Worm (Caenorhabditis elegans) whole organism, mixed stage, embryonic: ENCODE results near the gene srx-130.

Source experiments
- blmp-1 ChIP-seq: fragments of 150-350 bp; optimal IDR thresholded peaks from 2 replicates; lab custom pipeline; 2014; ENCODE audit warnings: missing biosample characterization, missing genetic modification characterization
- ces-1 ChIP-seq: fragments of 150-350 bp; optimal IDR thresholded peaks from 2 replicates; lab custom pipeline; 2014; ENCODE audit warnings: missing biosample characterization, missing genetic modification reagents, missing genetic modification characterization
- elt-1 ChIP-seq: sonication (generic microtip); optimal IDR thresholded peaks from 2 replicates; lab custom pipeline; 2017; ENCODE audit warnings: missing genetic modification characterization, mild to moderate bottlenecking, missing compliant biosample characterization, antibody characterized with exemption, moderate library complexity, borderline replicate concordance; ENCODE audit not compliant: insufficient read depth
- flh-1 ChIP-seq: fragments of 200-800 bp; sonication (Bioruptor generic); optimal IDR thresholded peaks from 2 replicates; lab custom pipeline; 2018; ENCODE audit warnings: mild to moderate bottlenecking, missing genetic modification characterization, moderate library complexity, missing compliant biosample characterization
- lin-13 ChIP-seq: fragments of 150-350 bp; optimal IDR thresholded peaks from 2 replicates; lab custom pipeline; 2014; ENCODE audit warnings: missing biosample characterization, missing genetic modification characterization
- lin-32 ChIP-seq: fragments of 200-800 bp; sonication (Bioruptor generic); optimal IDR thresholded peaks from 2 replicates; lab custom pipeline; 2018; ENCODE audit warnings: mild to moderate bottlenecking, missing genetic modification characterization, missing compliant biosample characterization
- lsy-2 ChIP-seq: fragments of 150-350 bp; optimal IDR thresholded peaks from 2 replicates; lab custom pipeline; 2014; ENCODE audit warnings: missing biosample characterization, missing genetic modification characterization
- mep-1 ChIP-seq: fragments of 150-350 bp; optimal IDR thresholded peaks from 2 replicates; lab custom pipeline; 2017; ENCODE audit warnings: missing biosample characterization, missing genetic modification reagents, missing genetic modification characterization, inconsistent platforms
- nhr-237 ChIP-seq: fragments of 150-350 bp; optimal IDR thresholded peaks from 2 replicates; lab custom pipeline; 2014; ENCODE audit warnings: missing biosample characterization, missing genetic modification characterization
- pha-4 ChIP-seq: fragments of 150-350 bp; optimal IDR thresholded peaks from 2 replicates; lab custom pipeline; 2018; ENCODE audit warnings: missing biosample characterization, missing genetic modification reagents, missing genetic modification characterization
- sem-2 ChIP-seq: fragments of 200-800 bp; sonication (Bioruptor generic); optimal IDR thresholded peaks from 2 replicates; lab custom pipeline; 2018; ENCODE audit warnings: mild to moderate bottlenecking, missing genetic modification characterization, missing compliant biosample characterization
- sptf-1 ChIP-seq: sonication (generic microtip); optimal IDR thresholded peaks from 2 replicates; lab custom pipeline; 2017; ENCODE audit warnings: mild to moderate bottlenecking, missing genetic modification characterization, moderate library complexity, missing compliant biosample characterization
- ztf-11 ChIP-seq: fragments of 150-350 bp; optimal IDR thresholded peaks from 2 replicates; lab custom pipeline; 2014; ENCODE audit warnings: missing biosample characterization, missing genetic modification characterization

DNA sequence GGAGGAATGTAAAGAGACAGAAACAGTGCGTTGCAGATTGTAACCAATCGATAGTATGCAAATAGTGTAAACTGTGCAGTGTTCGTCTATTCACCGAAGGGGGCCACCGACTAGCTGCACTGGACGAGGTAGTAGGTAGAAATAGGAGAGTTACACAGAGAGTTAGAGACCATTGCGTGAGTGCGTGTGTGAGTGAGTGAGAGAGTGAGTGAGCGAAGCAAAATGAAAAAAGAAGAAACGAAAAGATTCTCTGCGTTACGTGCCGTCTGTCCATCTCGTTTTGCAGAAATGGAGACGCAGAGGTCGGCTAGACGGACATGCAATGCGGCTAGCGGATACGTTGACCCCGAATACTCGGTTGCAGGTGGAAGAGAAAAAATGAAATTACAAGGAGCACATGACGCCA is 34.8 kb upstream of the srx-130 start:
- TF ChIP-seq pha-4 (peak; percentile 64), lin-32 (GFP tag; lab: Kevin White, UChicago) (no peak), sem-2 (GFP tag; lab: Kevin White, UChicago) (no peak), ces-1 (peak; percentile 43), lsy-2 (peak; percentile 16), elt-1 (tag; lab: Kevin White, UChicago) (no peak), nhr-237 (tag; lab: Kevin White, UChicago) (no peak), lin-13 (tag; lab: Kevin White, UChicago) (peak; percentile 15), blmp-1 (tag; lab: Kevin White, UChicago) (no peak), flh-1 (no peak), mep-1 (tag; lab: Kevin White, UChicago) (peak; percentile 74), sptf-1 (tag; lab: Kevin White, UChicago) (peak; percentile 53), ztf-11 (no peak)
